Worm (Caenorhabditis elegans) whole organism, early embryonic: ENCODE data around the gene C02F5.3.

Source experiments
- B0310.2 ChIP-seq: sonication (generic microtip); optimal IDR thresholded peaks from 2 replicates; lab custom pipeline; 2016; ENCODE audit warnings: mild to moderate bottlenecking, missing genetic modification characterization, missing compliant biosample characterization
- F13C5.2 ChIP-seq: sonication (generic microtip); optimal IDR thresholded peaks from 2 replicates; lab custom pipeline; 2017; ENCODE audit warnings: mild to moderate bottlenecking, missing genetic modification characterization, inconsistent platforms, missing compliant biosample characterization
- aly-1 ChIP-seq: sonication (generic microtip); optimal IDR thresholded peaks from 2 replicates; lab custom pipeline; 2016; ENCODE audit warnings: missing genetic modification characterization, missing compliant biosample characterization
- ama-1 ChIP-seq: fragments of 150-350 bp; optimal IDR thresholded peaks from 2 replicates; lab custom pipeline; 2014
- ceh-13 ChIP-seq: fragments of 200-800 bp; sonication (Bioruptor generic); optimal IDR thresholded peaks from 2 replicates; lab custom pipeline; 2018; ENCODE audit warnings: mild to moderate bottlenecking, missing genetic modification characterization, missing compliant biosample characterization
- ceh-36 ChIP-seq: sonication (generic microtip); optimal IDR thresholded peaks from 2 replicates; lab custom pipeline; 2016; ENCODE audit warnings: missing genetic modification characterization, inconsistent platforms, missing compliant biosample characterization
- ets-7 ChIP-seq: sonication (generic microtip); optimal IDR thresholded peaks from 2 replicates; lab custom pipeline; 2016; ENCODE audit warnings: missing genotype, missing genetic modification characterization, missing compliant biosample characterization
- flt-1 ChIP-seq: fragments of 200-800 bp; sonication (Bioruptor generic); IDR thresholded peaks from 2 replicates; pipeline ENCODE4 v1.3.6; 2022; ENCODE audit warnings: missing genetic modification characterization, missing compliant biosample characterization
- hmbx-1 ChIP-seq: sonication (generic microtip); optimal IDR thresholded peaks from 2 replicates; lab custom pipeline; 2016; ENCODE audit warnings: mild to moderate bottlenecking, missing genetic modification characterization, missing compliant biosample characterization
- hmg-4 ChIP-seq: fragments of 200-800 bp; sonication (Bioruptor generic); optimal IDR thresholded peaks from 2 replicates; lab custom pipeline; 2018; ENCODE audit warnings: mild to moderate bottlenecking, missing genetic modification characterization, missing compliant biosample characterization
- hnd-1 ChIP-seq: sonication (generic microtip); optimal IDR thresholded peaks from 2 replicates; lab custom pipeline; 2016; ENCODE audit warnings: missing genetic modification characterization, missing compliant biosample characterization
- pes-1 ChIP-seq: fragments of 200-800 bp; sonication (Bioruptor generic); IDR thresholded peaks from 2 replicates; pipeline ENCODE4 v1.3.6; 2022; ENCODE audit warnings: missing genetic modification reagents, missing genetic modification characterization, missing compliant biosample characterization
- scrt-1 ChIP-seq: fragments of 200-800 bp; sonication (Bioruptor generic); IDR thresholded peaks from 2 replicates; pipeline ENCODE4 v1.3.6; 2022; ENCODE audit warnings: missing genetic modification characterization, missing compliant biosample characterization
- sea-1 ChIP-seq: fragments of 200-800 bp; sonication (Bioruptor generic); conservative IDR thresholded peaks from 2 replicates; pipeline ENCODE4 v1.3.6; 2022; ENCODE audit warnings: missing genetic modification characterization, missing compliant biosample characterization
- tbx-11 ChIP-seq: fragments of 200-800 bp; sonication (Bioruptor generic); IDR thresholded peaks from 2 replicates; pipeline ENCODE4 v1.3.6; 2022; ENCODE audit warnings: missing genetic modification characterization, missing compliant biosample characterization
- tbx-37 ChIP-seq: fragments of 200-800 bp; sonication (Bioruptor generic); conservative IDR thresholded peaks from 2 replicates; pipeline ENCODE4 v1.3.6; 2022; ENCODE audit warnings: missing genetic modification reagents, missing genetic modification characterization, missing compliant biosample characterization
- tra-4 ChIP-seq: sonication (generic microtip); optimal IDR thresholded peaks from 2 replicates; lab custom pipeline; 2017; ENCODE audit warnings: missing genetic modification characterization, missing compliant biosample characterization

C02F5.3 gene

ce11 chrIII:8229480-8229879 is 16.2 kb upstream of the C02F5.3 start:
- TF ChIP-seq hnd-1 (no peak), scrt-1 (GFP tag; lab: Robert Waterston, UW) (no peak), ets-7 (tag; lab: Kevin White, UChicago) (no peak), hmg-4 (no peak), ama-1 (no peak), sea-1 (GFP tag; lab: Robert Waterston, UW) (no peak), ceh-36 (tag; lab: Kevin White, UChicago) (no peak), pes-1 (GFP tag; lab: Robert Waterston, UW) (no peak), F13C5.2 (tag; lab: Kevin White, UChicago) (no peak), tbx-11 (GFP tag; lab: Robert Waterston, UW) (no peak), hmbx-1 (tag; lab: Kevin White, UChicago) (no peak), B0310.2 (tag; lab: Kevin White, UChicago) (no peak), tra-4 (tag; lab: Kevin White, UChicago) (no peak), aly-1 (tag; lab: Kevin White, UChicago) (no peak), ceh-13 (no peak)

DNA sequence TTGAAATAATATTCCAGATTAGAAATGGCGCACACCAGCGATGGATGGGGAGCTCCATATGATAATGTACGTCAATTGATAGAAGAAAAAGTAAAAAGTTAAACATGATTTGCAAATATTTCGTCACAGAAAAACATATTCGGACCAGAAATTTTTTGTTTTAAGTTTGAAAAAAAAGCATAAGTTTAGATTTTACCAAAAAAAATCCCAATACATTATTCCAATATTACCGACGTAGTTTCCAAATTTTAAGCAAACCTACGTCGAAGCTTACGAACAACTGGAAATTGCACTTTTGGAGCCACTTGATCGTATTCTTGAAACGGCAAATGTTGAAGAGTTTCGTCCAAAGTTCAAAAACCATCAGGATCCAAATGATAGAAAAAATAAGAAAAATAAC is 13.1 kb upstream of the C02F5.3 start, which contains the start of gene henn-1:
henn-1 (plus strand) TSS at position 18 of the 400 bp plus-strand sequence.
- TF ChIP-seq tra-4 (tag; lab: Kevin White, UChicago): no peak
- TF ChIP-seq pes-1 (GFP tag; lab: Robert Waterston, UW): no peak
- no peak for TF ChIP-seq tbx-11 (GFP tag; lab: Robert Waterston, UW)
- no peak for TF ChIP-seq tbx-37 (GFP tag; lab: Robert Waterston, UW)
- TF ChIP-seq hmg-4: no peak

DNA sequence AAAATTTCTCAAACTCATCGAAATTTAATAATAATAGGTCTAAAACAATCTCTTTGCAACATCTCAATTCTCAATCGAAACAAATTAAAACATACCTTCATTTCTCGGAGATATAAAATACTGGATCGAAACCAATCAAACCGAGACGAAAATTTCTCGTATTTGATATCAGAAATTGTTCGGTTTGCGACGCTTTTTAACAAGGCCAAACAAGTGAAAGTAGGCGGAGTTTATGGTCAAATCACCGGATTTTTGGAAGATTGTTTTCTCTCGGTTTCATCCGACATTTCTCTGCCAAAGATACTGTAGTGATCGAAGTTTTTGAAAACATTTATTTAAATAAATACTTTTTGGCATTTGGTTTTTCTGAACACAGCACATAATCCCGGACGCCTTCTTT is 10.3 kb upstream of the C02F5.3 start, which contains the start of gene C02F5.14:
C02F5.14 (minus strand) TSS at position 157 of the 400 bp plus-strand sequence.
- TF ChIP-seq hmg-4: no peak
- no peak for TF ChIP-seq aly-1 (tag; lab: Kevin White, UChicago)
- no peak for TF ChIP-seq F13C5.2 (tag; lab: Kevin White, UChicago)
- TF ChIP-seq sea-1 (GFP tag; lab: Robert Waterston, UW): no peak
- TF ChIP-seq tbx-11 (GFP tag; lab: Robert Waterston, UW): no peak
- no peak for TF ChIP-seq ceh-36 (tag; lab: Kevin White, UChicago)
- TF ChIP-seq hmbx-1 (tag; lab: Kevin White, UChicago): no peak
- TF ChIP-seq B0310.2 (tag; lab: Kevin White, UChicago): no peak
- no peak for TF ChIP-seq scrt-1 (GFP tag; lab: Robert Waterston, UW)
- TF ChIP-seq ceh-13: no peak
- no peak for TF ChIP-seq tra-4 (tag; lab: Kevin White, UChicago)
- TF ChIP-seq pes-1 (GFP tag; lab: Robert Waterston, UW): no peak

ce11 chrIII:8235880-8236279 is 9.8 kb upstream of the C02F5.3 start, which contains the start of gene C02F5.5:
Gene C02F5.5, plus strand, starts transcription at chrIII:8236180.
- no peak for TF ChIP-seq hmbx-1 (tag; lab: Kevin White, UChicago)
- no peak for TF ChIP-seq ceh-36 (tag; lab: Kevin White, UChicago)
- TF ChIP-seq B0310.2 (tag; lab: Kevin White, UChicago): no peak
- no peak for TF ChIP-seq hmg-4
- no peak for TF ChIP-seq tbx-11 (GFP tag; lab: Robert Waterston, UW)

DNA sequence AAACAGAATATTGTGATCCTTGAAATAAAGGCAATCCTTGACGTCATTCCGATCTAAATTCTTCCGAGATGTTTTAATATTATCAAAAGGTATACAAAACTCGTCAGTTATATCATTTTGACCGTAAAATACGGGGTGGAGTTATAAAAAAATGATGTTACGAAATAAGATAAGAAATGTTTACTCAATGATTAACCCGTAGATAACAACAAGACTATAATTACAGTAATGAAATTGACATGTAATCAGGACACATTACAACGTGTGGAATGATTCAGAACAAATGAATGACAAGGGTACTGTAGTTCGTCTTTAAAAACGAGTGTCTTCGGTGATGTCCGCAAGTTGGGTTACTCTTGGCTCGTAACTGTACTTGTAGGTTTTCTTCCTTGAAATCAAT is 7.9 kb upstream of the C02F5.3 start, which contains the start of gene tsp-2:
tsp-2 (minus strand) TSS at position 109 of the 400 bp plus-strand sequence.
- no peak for TF ChIP-seq ceh-36 (tag; lab: Kevin White, UChicago)
- TF ChIP-seq tbx-37 (GFP tag; lab: Robert Waterston, UW): no peak
- TF ChIP-seq hnd-1: no peak

ce11 chrIII:8239325-8239724 is 6.4 kb upstream of the C02F5.3 start, which contains the start of gene tsp-1:
Gene tsp-1, minus strand, starts transcription at chrIII:8239423.
- no peak for TF ChIP-seq aly-1 (tag; lab: Kevin White, UChicago)
- TF ChIP-seq F13C5.2 (tag; lab: Kevin White, UChicago): no peak
- no peak for TF ChIP-seq scrt-1 (GFP tag; lab: Robert Waterston, UW)
- TF ChIP-seq ceh-13: no peak
- TF ChIP-seq B0310.2 (tag; lab: Kevin White, UChicago): no peak
- TF ChIP-seq flt-1 (GFP tag; lab: Robert Waterston, UW): no peak
- no peak for TF ChIP-seq ets-7 (tag; lab: Kevin White, UChicago)
- TF ChIP-seq ceh-36 (tag; lab: Kevin White, UChicago): no peak
- no peak for TF ChIP-seq hnd-1
- no peak for TF ChIP-seq hmg-4
- no peak for TF ChIP-seq sea-1 (GFP tag; lab: Robert Waterston, UW)
- no peak for TF ChIP-seq tra-4 (tag; lab: Kevin White, UChicago)
- TF ChIP-seq tbx-37 (GFP tag; lab: Robert Waterston, UW): no peak
- TF ChIP-seq ama-1: no peak

DNA sequence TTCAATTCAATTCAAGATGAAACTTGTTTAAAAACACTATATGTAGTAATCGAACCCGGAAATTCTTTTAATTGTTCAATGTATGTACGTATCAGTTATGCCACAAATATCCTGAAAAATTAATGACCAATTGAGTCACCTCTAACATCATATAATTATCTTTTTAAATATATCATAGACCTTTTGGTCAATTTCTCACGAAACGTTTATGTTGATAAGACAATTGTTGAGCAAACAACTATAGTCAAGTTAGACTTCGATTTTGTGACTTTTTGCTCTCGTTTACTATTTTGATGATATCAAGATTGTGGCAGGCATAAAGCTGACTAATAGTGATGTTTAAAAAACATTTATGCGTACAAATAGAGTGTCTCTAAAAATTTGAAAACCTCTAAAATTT is 5.4 kb upstream of the C02F5.3 start:
- TF ChIP-seq hnd-1 (no peak), F13C5.2 (tag; lab: Kevin White, UChicago) (no peak), scrt-1 (GFP tag; lab: Robert Waterston, UW) (no peak), ets-7 (tag; lab: Kevin White, UChicago) (no peak), ceh-36 (tag; lab: Kevin White, UChicago) (no peak), flt-1 (GFP tag; lab: Robert Waterston, UW) (no peak), hmg-4 (no peak), sea-1 (GFP tag; lab: Robert Waterston, UW) (no peak)

DNA sequence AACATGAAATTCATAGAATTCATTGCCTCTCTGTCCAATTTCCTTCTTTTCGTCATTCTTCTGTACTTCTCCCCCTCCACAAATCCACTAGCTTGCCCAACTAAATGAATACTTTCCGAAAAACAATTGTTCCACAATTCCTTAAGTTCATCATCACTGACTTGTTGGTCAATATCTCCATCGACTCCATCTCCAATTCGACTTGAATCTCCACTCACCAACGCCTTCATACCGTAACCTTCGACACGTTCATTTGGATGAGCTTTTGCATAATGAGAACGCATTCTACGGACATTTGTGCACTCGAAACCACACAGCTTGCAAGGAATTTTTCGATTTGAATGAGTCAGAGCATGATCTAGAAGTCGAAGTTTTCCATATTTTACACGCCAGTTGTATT is 4.7 kb upstream of the C02F5.3 start:
- TF ChIP-seq ets-7 (tag; lab: Kevin White, UChicago) (no peak), tra-4 (tag; lab: Kevin White, UChicago) (no peak), B0310.2 (tag; lab: Kevin White, UChicago) (no peak), flt-1 (GFP tag; lab: Robert Waterston, UW) (no peak), aly-1 (tag; lab: Kevin White, UChicago) (no peak), sea-1 (GFP tag; lab: Robert Waterston, UW) (no peak), tbx-11 (GFP tag; lab: Robert Waterston, UW) (no peak), ama-1 (no peak), ceh-36 (tag; lab: Kevin White, UChicago) (no peak), hmg-4 (no peak), ceh-13 (no peak), scrt-1 (GFP tag; lab: Robert Waterston, UW) (no peak), F13C5.2 (tag; lab: Kevin White, UChicago) (no peak), hmbx-1 (tag; lab: Kevin White, UChicago) (no peak), hnd-1 (no peak), tbx-37 (GFP tag; lab: Robert Waterston, UW) (no peak), pes-1 (GFP tag; lab: Robert Waterston, UW) (no peak)
